Fruit fly (Drosophila melanogaster): ENCODE results near the gene CG5916.

dm6 chr3R:16117359-16117758 lies 29.5 kb upstream of the CG5916 start:
- TF ChIP-seq CG11085 (GFP tag; IDR thresholded peaks at IDR 0.05) (no peak), Atf3 (GFP tag; optimal IDR thresholded peaks at IDR 0.05) (no peak)
